Worm (Caenorhabditis elegans): Measurements from ENCODE around the gene hsp-3.

The hsp-3 gene

DNA sequence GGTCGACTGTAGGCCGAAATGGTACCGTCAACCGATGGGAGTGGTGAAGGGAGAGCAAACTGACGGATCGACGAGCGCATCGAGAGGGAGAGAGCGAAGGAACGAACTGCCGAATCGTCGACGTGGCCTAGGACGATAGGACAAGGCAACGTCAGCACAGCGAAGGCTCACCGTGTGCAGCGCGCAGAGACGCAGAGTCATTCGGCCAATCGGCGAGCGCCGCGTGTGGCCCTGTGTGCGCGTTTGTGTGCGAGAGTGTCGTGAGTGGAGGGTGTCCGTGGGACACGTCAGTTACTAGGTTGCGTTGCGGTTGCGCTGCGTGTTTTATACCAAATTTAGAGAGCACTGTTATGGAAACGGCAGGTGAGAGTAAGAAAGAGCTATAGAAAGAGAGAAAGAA is at the start of gene hsp-3 (continued):
- TF ChIP-seq mes-2 (tag; optimal IDR thresholded peaks at IDR 0.05; ENCODE audit: poor library complexity, severe bottlenecking) (peak; percentile 70), unc-130 (GFP tag; optimal IDR thresholded peaks at IDR 0.05) (peak; percentile 6), set-16 (GFP tag; IDR thresholded peaks at IDR 0.05) (peak; percentile 100)

DNA sequence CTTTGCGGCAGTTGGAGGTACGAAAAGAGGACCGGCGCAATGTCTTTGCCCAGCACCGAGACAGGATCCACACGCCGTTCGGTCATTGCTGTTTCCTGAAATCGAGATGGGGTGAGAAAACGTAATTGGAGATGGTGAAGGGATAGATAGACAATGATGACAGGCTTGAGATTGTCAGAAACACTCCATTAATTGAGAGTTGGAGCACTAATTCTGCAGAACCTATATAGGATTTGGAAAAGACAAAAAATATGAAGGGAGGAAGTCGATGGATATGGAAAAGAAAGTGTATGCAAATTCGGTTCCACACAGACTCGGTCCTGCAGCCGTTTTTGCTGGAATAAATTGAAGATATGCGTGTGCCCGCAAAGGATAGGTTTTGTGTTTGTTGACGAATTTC is 46.3 kb upstream of the hsp-3 start, which contains the start of gene Y72A10A.1:
Gene Y72A10A.1 (minus strand): TSS at position 101 of the 400 bp plus-strand sequence.
- TF ChIP-seq ces-1 (GFP tag; optimal IDR thresholded peaks at IDR 0.05): no peak
- TF ChIP-seq dpl-1 (GFP tag; optimal IDR thresholded peaks at IDR 0.05): no peak
- no peak for TF ChIP-seq ceh-32 (tag; optimal IDR thresholded peaks at IDR 0.05; ENCODE audit: poor library complexity)
- no peak for TF ChIP-seq lin-15B (tag; optimal IDR thresholded peaks at IDR 0.05)
- no peak for TF ChIP-seq attf-4 (tag; optimal IDR thresholded peaks at IDR 0.05)
- TF ChIP-seq dve-1 (tag; optimal IDR thresholded peaks at IDR 0.05; ENCODE audit: insufficient read depth): no peak
- no peak for TF ChIP-seq mxl-2 (GFP tag; conservative IDR thresholded peaks at IDR 0.05)
- TF ChIP-seq saeg-2 (GFP tag; IDR thresholded peaks at IDR 0.05): no peak
- TF ChIP-seq lin-13 (GFP tag; optimal IDR thresholded peaks at IDR 0.05): no peak
- no peak for TF ChIP-seq unc-39 (tag; optimal IDR thresholded peaks at IDR 0.05)
- TF ChIP-seq gei-8 (GFP tag; optimal IDR thresholded peaks at IDR 0.05): no peak
- no peak for TF ChIP-seq nhr-42 (GFP tag; IDR thresholded peaks at IDR 0.05)
- TF ChIP-seq aha-1 (tag): peak; percentile 45
- no peak for TF ChIP-seq lin-38 (GFP tag; IDR thresholded peaks at IDR 0.05)
- TF ChIP-seq madf-5 (GFP tag; IDR thresholded peaks at IDR 0.05): no peak
- TF ChIP-seq unc-62 (GFP tag; optimal IDR thresholded peaks at IDR 0.05 in 1 of 2): peak in 1 of 2 experiments; percentile 43
- TF ChIP-seq unc-62 (tag; optimal IDR thresholded peaks at IDR 0.05): no peak

DNA sequence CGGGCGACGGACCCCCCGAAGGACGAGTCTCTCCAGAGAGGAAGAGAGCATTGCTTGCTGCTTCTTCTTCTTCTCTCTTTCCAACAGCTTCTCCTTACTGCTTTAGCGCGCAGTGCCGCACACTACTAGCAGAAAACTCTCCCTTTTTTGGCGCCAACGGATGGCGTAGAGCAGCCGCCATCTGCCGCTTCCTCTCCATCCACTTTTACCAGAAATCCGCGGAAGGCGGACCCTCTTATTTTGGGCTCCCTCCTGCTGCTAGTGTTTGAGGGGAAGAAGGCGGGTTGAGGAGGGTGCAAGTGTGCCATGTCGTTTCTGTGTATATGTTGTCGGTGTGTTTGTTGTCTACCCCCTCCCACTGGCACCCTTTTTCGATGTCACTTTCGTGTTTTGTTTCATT is 42.5 kb upstream of the hsp-3 start:
- TF ChIP-seq Y105C5A.15 (GFP tag; IDR thresholded peaks at IDR 0.05) (no peak), unc-39 (tag; optimal IDR thresholded peaks at IDR 0.05) (no peak), rbr-2 (tag; optimal IDR thresholded peaks at IDR 0.05) (peak; percentile 56), daf-8 (GFP tag; IDR thresholded peaks at IDR 0.05) (no peak), T26A8.4 (GFP tag; IDR thresholded peaks at IDR 0.05) (no peak), egl-43 (GFP tag; IDR thresholded peaks at IDR 0.05) (no peak), hmg-1.1 (GFP tag; IDR thresholded peaks at IDR 0.05) (peak; percentile 31; the same call in 1 of the 2 replicates), spr-1 (tag; optimal IDR thresholded peaks at IDR 0.05) (no peak), Y75B8A.6 (GFP tag; IDR thresholded peaks at IDR 0.05) (no peak), ceh-62 (tag; optimal IDR thresholded peaks at IDR 0.05) (no peak), aly-2 (tag; optimal IDR thresholded peaks at IDR 0.05) (no peak), nhr-111 (GFP tag; optimal IDR thresholded peaks at IDR 0.05) (no peak), mep-1 (tag; optimal IDR thresholded peaks at IDR 0.05) (peak; percentile 16), gei-8 (GFP tag; optimal IDR thresholded peaks at IDR 0.05) (no peak), nhr-10 (tag; optimal IDR thresholded peaks at IDR 0.05) (no peak), D1046.2 (GFP tag; IDR thresholded peaks at IDR 0.05) (no peak), vab-7 (GFP tag; IDR thresholded peaks at IDR 0.05) (no peak), nhr-41 (GFP tag; IDR thresholded peaks at IDR 0.05) (no peak), unc-62 (GFP tag; optimal IDR thresholded peaks at IDR 0.05 in 1 of 2) (peak in 1 of 2 experiments; percentile 49), unc-62 (tag; optimal IDR thresholded peaks at IDR 0.05) (no peak), zip-11 (GFP tag; IDR thresholded peaks at IDR 0.05) (no peak), ces-1 (GFP tag; optimal IDR thresholded peaks at IDR 0.05) (no peak), ceh-20 (GFP tag; IDR thresholded peaks at IDR 0.05) (no peak), ceh-32 (tag; optimal IDR thresholded peaks at IDR 0.05; ENCODE audit: poor library complexity) (no peak), snpc-1.2 (GFP tag; IDR thresholded peaks at IDR 0.05) (no peak), hlh-11 (tag; optimal IDR thresholded peaks at IDR 0.05) (peak; percentile 15), mes-2 (tag; optimal IDR thresholded peaks at IDR 0.05; ENCODE audit: poor library complexity, severe bottlenecking) (no peak), fkh-10 (GFP tag; optimal IDR thresholded peaks at IDR 0.05) (no peak), zfp-2 (tag; optimal IDR thresholded peaks at IDR 0.05) (no peak), nhr-48 (tag; optimal IDR thresholded peaks at IDR 0.05) (no peak), duxl-1 (tag; optimal IDR thresholded peaks at IDR 0.05; ENCODE audit: poor library complexity) (no peak), pha-4 (GFP tag; IDR thresholded peaks at IDR 0.05) (peak; percentile 15; the same call in 1 of the 2 replicates), pha-4 (tag; optimal IDR thresholded peaks at IDR 0.05) (no peak), set-16 (GFP tag; IDR thresholded peaks at IDR 0.05) (peak; percentile 83)
